Fruit fly (Drosophila melanogaster): Measurements from ENCODE around the gene bru2.

The bru2 gene

dm6 chr2L:12369612-12370011 is 25.6 kb downstream of the bru2 start (continued):
- TF ChIP-seq CG6654 (GFP tag; optimal IDR thresholded peaks at IDR 0.05) (no peak), CG6791 (GFP tag; IDR thresholded peaks at IDR 0.05; ENCODE audit: partially characterized antibody) (no peak), dati (GFP tag; IDR thresholded peaks at IDR 0.05) (no peak), fd102C (GFP tag; optimal IDR thresholded peaks at IDR 0.05) (no peak), ssp (GFP tag; IDR thresholded peaks at IDR 0.05) (no peak), cg (GFP tag; optimal IDR thresholded peaks at IDR 0.05) (no peak), sisA (GFP tag; IDR thresholded peaks at IDR 0.05) (no peak), exex (tag; optimal IDR thresholded peaks at IDR 0.05) (peak; percentile 15), HLHmδ (GFP tag; optimal IDR thresholded peaks at IDR 0.05) (no peak), CG12219 (GFP tag; optimal IDR thresholded peaks at IDR 0.05) (no peak), CG9932 (GFP tag; IDR thresholded peaks at IDR 0.05) (peak; percentile 51), CG33557 (GFP tag; optimal IDR thresholded peaks at IDR 0.05) (no peak), kah (GFP tag; optimal IDR thresholded peaks at IDR 0.05) (no peak), B-H2 (GFP tag; optimal IDR thresholded peaks at IDR 0.05) (peak; percentile 55), CG4328 (GFP tag; optimal IDR thresholded peaks at IDR 0.05) (no peak), fru (optimal IDR thresholded peaks at IDR 0.05) (no peak), CG15514 (GFP tag; optimal IDR thresholded peaks at IDR 0.05) (peak; percentile 52), CG32532 (GFP tag; IDR thresholded peaks at IDR 0.05) (no peak), CG10147 (GFP tag; optimal IDR thresholded peaks at IDR 0.05) (no peak), Hey (tag; optimal IDR thresholded peaks at IDR 0.05) (peak; percentile 36), CG13123 (GFP tag; optimal IDR thresholded peaks at IDR 0.05) (no peak), pb (GFP tag; optimal IDR thresholded peaks at IDR 0.05) (no peak), Vsx1 (GFP tag; optimal IDR thresholded peaks at IDR 0.05) (peak; percentile 3), Ssrp (tag; optimal IDR thresholded peaks at IDR 0.05) (no peak), Ets65A (GFP tag) (no peak), wdn (GFP tag; IDR thresholded peaks at IDR 0.05) (0 out of 2 replicates have a peak, but pooled peaks have one; percentile 25), CG11085 (GFP tag; IDR thresholded peaks at IDR 0.05) (no peak), CG9215 (GFP tag; IDR thresholded peaks at IDR 0.05) (no peak), Dek (tag; optimal IDR thresholded peaks at IDR 0.05) (no peak), BEAF-32 (GFP tag; optimal IDR thresholded peaks at IDR 0.05) (no peak), CG17361 (GFP tag; IDR thresholded peaks at IDR 0.05) (no peak), Nf-YC (tag; optimal IDR thresholded peaks at IDR 0.05) (no peak), CG11247 (GFP tag; IDR thresholded peaks at IDR 0.05) (peak; percentile 49; the same call in 1 of the 2 replicates), CG6813 (GFP tag; optimal IDR thresholded peaks at IDR 0.05) (peak; percentile 49), grau (tag; optimal IDR thresholded peaks at IDR 0.05) (no peak), CrebB (tag; optimal IDR thresholded peaks at IDR 0.05) (no peak), ATbp (GFP tag; optimal IDR thresholded peaks at IDR 0.05) (peak; percentile 45), gsb-n (tag; optimal IDR thresholded peaks at IDR 0.05) (no peak), sens (GFP tag) (no peak), CG32772 (GFP tag; IDR thresholded peaks at IDR 0.05) (no peak), bbx (GFP tag; IDR thresholded peaks at IDR 0.05; ENCODE audit: partially characterized antibody) (no peak), CG8359 (GFP tag; optimal IDR thresholded peaks at IDR 0.05; ENCODE audit: borderline replicate concordance) (no peak), D19B (GFP tag; optimal IDR thresholded peaks at IDR 0.05) (no peak), ab (GFP tag; optimal IDR thresholded peaks at IDR 0.05) (no peak), Ada2b (GFP tag; IDR thresholded peaks at IDR 0.05) (peak; percentile 13; the same call in 1 of the 2 replicates), CG4424 (GFP tag; optimal IDR thresholded peaks at IDR 0.05) (no peak), amos (GFP tag; IDR thresholded peaks at IDR 0.05; ENCODE audit: partially characterized antibody) (no peak), MESR4 (GFP tag; optimal IDR thresholded peaks at IDR 0.05) (no peak), bab2 (GFP tag; optimal IDR thresholded peaks at IDR 0.05) (no peak), CG10209 (GFP tag; optimal IDR thresholded peaks at IDR 0.05) (peak; percentile 49), dysf (GFP tag; IDR thresholded peaks at IDR 0.05) (peak; percentile 45; the same call in 1 of the 3 replicates)

All from whole organism, embryonic.